Fruit fly (Drosophila melanogaster): Measurements from ENCODE around the gene Axn.

Gene Axn

DNA sequence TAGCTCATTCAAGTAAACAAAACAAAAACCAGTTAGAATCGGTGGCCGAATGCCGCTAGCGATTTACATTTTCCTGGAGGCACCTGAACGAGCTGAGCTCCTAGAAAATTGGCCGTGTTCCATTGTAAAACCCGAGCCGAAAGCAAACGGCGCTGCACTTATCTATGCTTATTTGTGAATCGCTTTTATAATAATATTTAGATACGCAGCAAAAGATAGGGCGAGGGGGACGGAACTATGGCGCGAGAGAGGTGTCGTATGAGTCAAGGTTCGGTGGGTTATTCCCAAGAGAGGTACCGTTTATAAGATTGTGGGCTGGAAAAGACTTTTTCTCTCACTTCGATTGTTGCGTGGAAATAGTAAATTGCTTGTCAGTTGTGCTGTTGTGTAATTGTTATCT, 41.1 kb downstream of the Axn start:
- TF ChIP-seq CG8478 (optimal IDR thresholded peaks at IDR 0.05): no peak
- no peak for TF ChIP-seq CTCF (optimal IDR thresholded peaks at IDR 0.05)

DNA sequence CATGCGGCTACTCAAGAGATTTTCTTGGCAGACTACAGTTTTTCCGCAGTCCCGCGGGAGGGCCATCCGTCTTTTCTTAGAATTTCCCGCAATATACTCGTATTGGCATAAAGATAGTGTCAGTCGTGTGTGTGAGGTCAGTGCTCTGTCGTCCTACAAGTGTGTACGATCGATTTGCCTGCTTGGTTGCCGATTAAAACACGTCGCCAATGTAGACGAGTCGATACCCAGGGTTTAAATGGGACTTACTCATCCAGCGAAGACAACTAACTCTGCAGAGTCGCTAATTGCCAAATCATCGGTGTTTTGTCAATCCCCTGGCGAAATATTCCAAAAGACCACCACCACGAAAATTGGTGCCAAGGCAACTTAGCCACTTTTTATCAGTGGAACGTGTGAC, 43.4 kb downstream of the Axn start:
- TF ChIP-seq CG8478 (optimal IDR thresholded peaks at IDR 0.05) (no peak), CTCF (optimal IDR thresholded peaks at IDR 0.05) (no peak)

DNA sequence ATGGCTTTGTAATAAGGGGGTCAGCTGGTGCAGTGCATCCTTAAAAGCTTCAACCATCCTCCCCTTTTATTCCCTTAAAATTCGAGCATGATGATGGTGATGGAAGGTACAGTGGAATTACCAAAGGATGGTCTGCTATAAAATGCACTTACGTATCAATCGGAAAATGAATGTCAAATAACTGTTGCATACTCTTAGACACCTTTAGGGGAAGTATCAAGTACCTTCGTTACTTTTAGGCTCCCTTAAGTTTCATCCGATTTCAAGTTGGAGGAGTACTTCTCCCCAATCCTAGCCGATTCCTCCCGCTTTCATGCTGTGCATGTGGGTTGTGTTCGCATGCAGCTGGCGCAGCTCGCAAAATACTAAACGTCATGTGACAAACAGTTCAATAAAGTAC, 47.6 kb downstream of the Axn start:
- TF ChIP-seq CG8478 (optimal IDR thresholded peaks at IDR 0.05) (no peak), CTCF (optimal IDR thresholded peaks at IDR 0.05) (no peak)

DNA sequence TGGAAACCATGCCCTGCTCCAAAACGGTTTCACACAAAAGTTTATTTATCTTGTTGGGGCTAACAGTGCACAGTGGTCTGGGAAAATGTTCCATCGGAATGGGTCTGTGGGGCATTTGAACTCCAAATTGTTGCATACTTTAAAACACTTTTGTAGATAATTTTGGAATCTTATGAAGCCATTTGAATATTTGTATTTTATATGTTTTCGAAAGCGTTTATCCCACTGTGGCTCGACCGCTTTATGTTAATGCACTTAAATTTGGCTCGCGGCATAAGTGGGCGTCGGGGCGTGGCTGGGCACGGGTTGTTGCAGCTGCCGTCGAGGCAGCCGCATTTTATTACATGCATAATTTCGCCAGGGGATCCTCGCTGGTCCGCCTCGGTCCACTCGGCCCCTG, 49.2 kb downstream of the Axn start:
- TF ChIP-seq CG8478 (optimal IDR thresholded peaks at IDR 0.05) (no peak), CTCF (optimal IDR thresholded peaks at IDR 0.05) (no peak)

DNA sequence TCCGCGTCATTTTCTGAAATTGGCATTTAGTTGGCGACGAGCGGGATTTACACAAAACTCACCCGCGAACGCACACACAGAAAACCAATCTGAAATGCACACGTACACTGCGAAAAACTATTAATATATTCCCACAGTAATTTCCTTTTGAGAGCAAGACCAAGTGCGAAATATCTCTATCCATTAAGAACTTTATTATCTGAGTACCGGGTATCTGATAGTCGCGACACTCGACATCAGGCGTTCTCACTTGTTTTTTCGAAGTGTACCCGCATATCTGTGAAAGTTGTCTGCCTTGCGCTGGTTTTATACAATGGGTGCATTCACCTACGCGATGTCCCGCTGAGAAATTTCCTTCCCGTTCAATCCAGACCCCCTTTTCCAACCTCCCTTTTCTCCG, 53.4 kb downstream of the Axn start:
- TF ChIP-seq CTCF (optimal IDR thresholded peaks at IDR 0.05) (no peak), CG8478 (optimal IDR thresholded peaks at IDR 0.05) (no peak)

DNA sequence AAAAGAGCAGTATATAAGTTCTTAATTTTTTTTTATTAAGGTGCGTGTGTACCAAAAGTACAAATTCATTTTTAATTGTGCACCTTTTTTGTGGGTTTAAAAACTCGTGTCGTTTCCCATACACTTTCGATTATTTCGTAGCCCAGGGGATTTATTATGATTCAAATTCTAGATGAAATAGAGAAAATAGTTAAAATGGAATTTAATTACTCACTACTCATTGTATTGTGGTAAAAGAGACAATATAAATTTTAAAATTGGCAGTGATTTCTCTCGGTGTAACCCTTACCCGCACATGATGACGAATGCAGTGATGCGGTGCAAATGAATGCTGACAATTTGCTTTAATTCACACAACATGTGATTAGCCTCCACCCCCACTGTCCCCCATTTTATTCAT, 60.6 kb downstream of the Axn start:
- TF ChIP-seq CTCF (optimal IDR thresholded peaks at IDR 0.05) (no peak), CG8478 (optimal IDR thresholded peaks at IDR 0.05) (no peak)

DNA sequence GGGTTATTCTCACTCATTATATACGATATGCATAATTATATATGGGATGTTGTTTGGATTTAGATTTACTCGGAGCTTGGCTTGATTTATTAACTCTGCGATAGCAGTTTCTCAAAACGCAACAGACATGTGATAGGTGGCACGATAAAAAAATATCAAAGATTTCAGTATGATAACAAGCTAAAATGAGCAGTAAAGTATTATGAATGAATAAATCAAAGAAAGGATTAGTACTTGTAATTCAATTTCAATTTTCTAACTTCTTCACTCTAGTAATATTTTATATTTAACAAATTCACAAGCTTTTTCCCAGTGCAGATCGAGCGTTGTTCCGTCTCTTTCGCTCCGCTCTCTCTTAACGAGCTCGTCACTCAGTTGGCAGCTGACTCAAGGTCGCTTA, 61.5 kb downstream of the Axn start:
- TF ChIP-seq CTCF (optimal IDR thresholded peaks at IDR 0.05) (no peak), CG8478 (optimal IDR thresholded peaks at IDR 0.05) (no peak)

Measured in S2 (cell line).